Worm (Caenorhabditis elegans): ENCODE data around the gene sec-10.
A peak's percentile ranks its signal among the peaks of the same experiment; 100 is the strongest.

sec-10 gene

DNA sequence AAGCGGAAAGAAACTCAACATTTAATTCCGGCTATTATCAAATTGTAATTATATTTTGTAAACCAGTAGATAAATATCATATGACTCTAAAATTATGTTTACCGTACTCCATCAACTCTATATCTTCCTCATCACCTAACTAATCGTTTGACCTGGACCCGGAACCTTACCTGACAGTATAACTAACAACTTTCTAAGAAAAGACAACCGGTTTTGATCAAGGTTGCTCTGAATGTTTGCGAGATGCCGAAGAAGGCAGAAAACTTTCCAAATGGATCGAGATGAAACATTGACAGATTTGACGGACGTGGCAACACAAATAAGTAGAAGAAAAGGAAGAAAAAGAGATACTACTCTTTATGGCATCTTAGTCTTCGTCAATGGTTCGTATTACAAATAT is 42.4 kb upstream of the sec-10 start:
- TF ChIP-seq lir-1 (GFP tag; conservative IDR thresholded peaks at IDR 0.05) (no peak), ceh-58 (GFP tag; IDR thresholded peaks at IDR 0.05) (no peak), B0019.2 (GFP tag; conservative IDR thresholded peaks at IDR 0.05) (no peak), let-607 (tag; optimal IDR thresholded peaks at IDR 0.05) (no peak), ceh-79 (tag; optimal IDR thresholded peaks at IDR 0.05) (no peak), snpc-1.1 (tag; optimal IDR thresholded peaks at IDR 0.05; ENCODE audit: insufficient read depth) (no peak)

- TF ChIP-seq ztf-25 (GFP tag; IDR thresholded peaks at IDR 0.05) (no peak), hsf-1 (GFP tag; IDR thresholded peaks at IDR 0.05) (no peak), hmg-1.2 (GFP tag; IDR thresholded peaks at IDR 0.05) (no peak), mxl-1 (tag; optimal IDR thresholded peaks at IDR 0.05) (no peak), rpc-1 (optimal IDR thresholded peaks at IDR 0.05) (no peak), rpc-1 (tag; optimal IDR thresholded peaks at IDR 0.05) (no peak), lin-26 (GFP tag; IDR thresholded peaks at IDR 0.05) (no peak), rcor-1 (GFP tag; IDR thresholded peaks at IDR 0.05) (no peak), nfya-2 (GFP tag; IDR thresholded peaks at IDR 0.05) (no peak), lin-40 (tag; optimal IDR thresholded peaks at IDR 0.05) (no peak), lsy-27 (tag; optimal IDR thresholded peaks at IDR 0.05; ENCODE audit: borderline replicate concordance, insufficient read depth) (no peak), let-526 (GFP tag; IDR thresholded peaks at IDR 0.05) (no peak), sptf-2 (GFP tag; optimal IDR thresholded peaks at IDR 0.05) (no peak), repo-1 (tag; optimal IDR thresholded peaks at IDR 0.05) (no peak), snpc-4 (GFP tag; optimal IDR thresholded peaks at IDR 0.05) (no peak), snpc-4 (tag; optimal IDR thresholded peaks at IDR 0.05) (no peak), pha-4 (tag; optimal IDR thresholded peaks at IDR 0.05) (no peak), atf-7 (tag; optimal IDR thresholded peaks at IDR 0.05) (no peak), zim-3 (tag; optimal IDR thresholded peaks at IDR 0.05) (no peak), lsl-1 (GFP tag; optimal IDR thresholded peaks at IDR 0.05) (no peak)
Measured at ce11 chrIV:7822524-7822923, 40.2 kb upstream of the sec-10 start, which contains the start of gene T14A8.2. TSS of gene T14A8.2 (minus strand) at chrIV:7822624.

ce11 chrIV:7817852-7818251 is 35.6 kb upstream of the sec-10 start, which contains the start of gene ric-3:
TSS of gene ric-3 (plus strand) at chrIV:7818251.
- TF ChIP-seq F49E8.2 (tag; optimal IDR thresholded peaks at IDR 0.05; ENCODE audit: insufficient read depth): no peak
- no peak for TF ChIP-seq bed-2 (GFP tag; IDR thresholded peaks at IDR 0.05)
- no peak for TF ChIP-seq athp-1 (tag; optimal IDR thresholded peaks at IDR 0.05)
- peak; percentile 25 for TF ChIP-seq ceh-27 (GFP tag; optimal IDR thresholded peaks at IDR 0.05)
- TF ChIP-seq Y95B8A.8 (GFP tag; IDR thresholded peaks at IDR 0.05): no peak
- TF ChIP-seq somi-1 (GFP tag; optimal IDR thresholded peaks at IDR 0.05): peak; percentile 30
- no peak for TF ChIP-seq pbrm-1 (GFP tag; IDR thresholded peaks at IDR 0.05)
- no peak for TF ChIP-seq hlh-12 (tag; optimal IDR thresholded peaks at IDR 0.05)
- TF ChIP-seq die-1 (tag; optimal IDR thresholded peaks at IDR 0.05): no peak
- TF ChIP-seq ztf-22 (GFP tag; optimal IDR thresholded peaks at IDR 0.05): no peak
- TF ChIP-seq hmg-1.2 (GFP tag; IDR thresholded peaks at IDR 0.05): peak; percentile 82
- TF ChIP-seq egrh-3 (GFP tag; IDR thresholded peaks at IDR 0.05): no peak
- no peak for TF ChIP-seq repo-1 (tag; optimal IDR thresholded peaks at IDR 0.05)
- no peak for TF ChIP-seq F39B2.1 (GFP tag; IDR thresholded peaks at IDR 0.05)
- no peak for TF ChIP-seq cebp-1 (GFP tag; IDR thresholded peaks at IDR 0.05)
- peak; percentile 37 for TF ChIP-seq cebp-1 (tag; optimal IDR thresholded peaks at IDR 0.05)
- no peak for TF ChIP-seq nhr-90 (tag; optimal IDR thresholded peaks at IDR 0.05)
- no peak for TF ChIP-seq ztf-6 (GFP tag; IDR thresholded peaks at IDR 0.05)
- no peak for TF ChIP-seq nfya-2 (GFP tag; IDR thresholded peaks at IDR 0.05)
- no peak for TF ChIP-seq K11D2.4 (GFP tag; IDR thresholded peaks at IDR 0.05)
- no peak for TF ChIP-seq ekl-4 (GFP tag; IDR thresholded peaks at IDR 0.05)
- TF ChIP-seq lsy-27 (tag; optimal IDR thresholded peaks at IDR 0.05; ENCODE audit: borderline replicate concordance, insufficient read depth): no peak
- no peak for TF ChIP-seq T07F8.4 (tag; optimal IDR thresholded peaks at IDR 0.05)
- no peak for TF ChIP-seq dox-1 (GFP tag; IDR thresholded peaks at IDR 0.05)
- no peak for TF ChIP-seq F23B12.7 (tag; optimal IDR thresholded peaks at IDR 0.05; ENCODE audit: insufficient read depth)
- no peak for TF ChIP-seq B0336.3 (GFP tag; IDR thresholded peaks at IDR 0.05)

All from whole organism, young adult.